Fruit fly (Drosophila melanogaster): ENCODE measurements around the gene CG15365.

Gene CG15365

DNA sequence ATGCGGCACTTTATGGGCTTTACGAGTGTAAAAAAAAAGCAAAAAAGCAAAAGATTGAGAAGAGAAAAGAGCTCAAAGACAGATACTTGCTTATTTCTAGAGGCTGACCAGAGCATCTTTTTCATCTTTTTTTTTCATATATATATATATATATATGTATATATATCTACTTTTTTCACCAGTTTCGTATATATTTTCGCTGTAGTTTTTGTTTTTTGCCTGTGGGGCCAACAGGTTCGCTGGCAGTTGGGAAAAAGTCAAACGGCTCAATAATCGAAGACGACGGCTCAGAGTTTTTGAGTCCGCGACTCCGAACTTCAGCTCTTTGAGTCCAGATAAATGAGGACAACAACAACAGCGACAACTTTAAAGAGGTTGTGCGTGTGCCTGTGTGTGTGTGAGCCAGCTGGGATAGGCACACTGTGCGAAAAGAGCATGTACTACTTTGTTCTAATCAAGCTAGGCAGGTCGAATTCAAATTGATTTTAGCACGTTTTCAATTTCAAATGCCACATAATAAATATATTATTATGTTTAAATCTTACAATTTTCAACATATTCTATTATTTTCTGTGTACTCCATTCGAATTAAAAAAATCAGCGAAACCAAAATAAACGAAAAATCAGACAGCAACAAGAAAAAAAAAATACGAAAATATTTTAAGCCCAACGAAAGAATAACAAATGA, 837 bp downstream of the CG15365 start:
- TF ChIP-seq Sin3A (optimal IDR thresholded peaks at IDR 0.05), result no peak
- TF ChIP-seq h (optimal IDR thresholded peaks at IDR 0.05), result no peak
- TF ChIP-seq psq (optimal IDR thresholded peaks at IDR 0.05), result no peak
- TF ChIP-seq Myc (optimal IDR thresholded peaks at IDR 0.05), result no peak
- TF ChIP-seq ttk (optimal IDR thresholded peaks at IDR 0.05), result no peak

dm6 chrX:9064029-9064428, 3.8 kb downstream of the CG15365 start:
- TF ChIP-seq insv (optimal IDR thresholded peaks at IDR 0.05), result no peak
- TF ChIP-seq Myc (optimal IDR thresholded peaks at IDR 0.05), result no peak

- TF ChIP-seq ttk (optimal IDR thresholded peaks at IDR 0.05), result no peak
- no peak for TF ChIP-seq h (optimal IDR thresholded peaks at IDR 0.05)
- TF ChIP-seq psq (optimal IDR thresholded peaks at IDR 0.05), result no peak
- TF ChIP-seq insv (optimal IDR thresholded peaks at IDR 0.05), result no peak
- TF ChIP-seq Myc (optimal IDR thresholded peaks at IDR 0.05), result no peak
- no peak for TF ChIP-seq Sin3A (optimal IDR thresholded peaks at IDR 0.05)
Observed at dm6 chrX:9063425-9063824, 4.4 kb downstream of the CG15365 start.

- no peak for TF ChIP-seq h (optimal IDR thresholded peaks at IDR 0.05)
- TF ChIP-seq Sin3A (optimal IDR thresholded peaks at IDR 0.05), result no peak
- no peak for TF ChIP-seq ttk (optimal IDR thresholded peaks at IDR 0.05)
- TF ChIP-seq Myc (optimal IDR thresholded peaks at IDR 0.05), result no peak
- no peak for TF ChIP-seq insv (optimal IDR thresholded peaks at IDR 0.05)
- no peak for TF ChIP-seq psq (optimal IDR thresholded peaks at IDR 0.05)
Observed at dm6 chrX:9062665-9063064, 5.1 kb downstream of the CG15365 start.

- TF ChIP-seq psq (optimal IDR thresholded peaks at IDR 0.05), result no peak
- no peak for TF ChIP-seq insv (optimal IDR thresholded peaks at IDR 0.05)
- no peak for TF ChIP-seq Myc (optimal IDR thresholded peaks at IDR 0.05)
- TF ChIP-seq h (optimal IDR thresholded peaks at IDR 0.05), result no peak
- no peak for TF ChIP-seq Sin3A (optimal IDR thresholded peaks at IDR 0.05)
- no peak for TF ChIP-seq ttk (optimal IDR thresholded peaks at IDR 0.05)
Observed at dm6 chrX:9061299-9061698, 6.5 kb downstream of the CG15365 start.

- TF ChIP-seq ttk (optimal IDR thresholded peaks at IDR 0.05), result no peak
- TF ChIP-seq h (optimal IDR thresholded peaks at IDR 0.05), result no peak
- no peak for TF ChIP-seq Myc (optimal IDR thresholded peaks at IDR 0.05)
Observed at dm6 chrX:9060078-9060477, 7.7 kb downstream of the CG15365 start.

dm6 chrX:9048941-9049340, 18.8 kb downstream of the CG15365 start:
- no peak for TF ChIP-seq insv (optimal IDR thresholded peaks at IDR 0.05)
- TF ChIP-seq psq (optimal IDR thresholded peaks at IDR 0.05), result no peak
- no peak for TF ChIP-seq h (optimal IDR thresholded peaks at IDR 0.05)
- no peak for TF ChIP-seq Myc (optimal IDR thresholded peaks at IDR 0.05)
- no peak for TF ChIP-seq ttk (optimal IDR thresholded peaks at IDR 0.05)
- TF ChIP-seq Sin3A (optimal IDR thresholded peaks at IDR 0.05), result no peak

dm6 chrX:9048385-9048750, 19.4 kb downstream of the CG15365 start:
- TF ChIP-seq ttk (optimal IDR thresholded peaks at IDR 0.05), result no peak
- TF ChIP-seq Myc (optimal IDR thresholded peaks at IDR 0.05), result no peak
- no peak for TF ChIP-seq h (optimal IDR thresholded peaks at IDR 0.05)
- TF ChIP-seq psq (optimal IDR thresholded peaks at IDR 0.05), result no peak
- TF ChIP-seq Sin3A (optimal IDR thresholded peaks at IDR 0.05), result no peak
- no peak for TF ChIP-seq insv (optimal IDR thresholded peaks at IDR 0.05)

DNA sequence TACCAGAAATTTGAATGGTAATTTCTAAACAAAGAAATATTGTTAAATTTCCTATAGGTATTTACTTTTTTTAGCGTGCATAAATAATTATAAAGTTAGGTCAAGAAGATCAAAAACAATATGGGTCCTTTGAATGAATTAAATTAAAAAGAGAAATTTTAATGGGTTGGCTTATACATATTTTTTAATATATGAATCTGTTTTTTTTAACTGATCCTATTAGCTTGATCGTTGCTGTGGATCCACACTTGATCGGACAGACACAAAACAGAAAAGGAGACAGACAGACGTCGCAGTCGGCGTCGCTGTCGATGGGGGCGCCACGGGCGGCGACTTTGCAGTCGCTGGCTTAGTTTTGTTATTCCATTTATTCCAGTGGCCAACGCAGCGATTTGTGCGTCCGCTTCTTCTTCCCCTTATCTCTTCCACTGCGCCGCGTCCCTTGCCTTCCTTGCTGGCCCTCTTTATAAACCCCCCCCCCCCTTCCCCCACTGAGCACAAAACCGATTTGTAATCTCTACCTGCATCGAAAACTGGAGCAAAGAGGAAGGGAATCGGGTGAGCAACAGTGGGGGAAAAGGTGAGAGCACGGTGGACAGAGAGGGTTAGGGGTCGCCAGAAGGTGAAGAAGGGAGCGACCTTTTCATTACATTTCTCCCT, 19.9 kb downstream of the CG15365 start:
- TF ChIP-seq Sin3A (optimal IDR thresholded peaks at IDR 0.05), result no peak
- no peak for TF ChIP-seq psq (optimal IDR thresholded peaks at IDR 0.05)
- no peak for TF ChIP-seq Myc (optimal IDR thresholded peaks at IDR 0.05)
- TF ChIP-seq insv (optimal IDR thresholded peaks at IDR 0.05), result no peak
- TF ChIP-seq h (optimal IDR thresholded peaks at IDR 0.05), result no peak
- TF ChIP-seq ttk (optimal IDR thresholded peaks at IDR 0.05), result no peak

dm6 chrX:9046986-9047385, 20.8 kb downstream of the CG15365 start:
- TF ChIP-seq insv (optimal IDR thresholded peaks at IDR 0.05) (no peak), psq (optimal IDR thresholded peaks at IDR 0.05) (no peak), ttk (optimal IDR thresholded peaks at IDR 0.05) (no peak), Myc (optimal IDR thresholded peaks at IDR 0.05) (no peak), h (optimal IDR thresholded peaks at IDR 0.05) (no peak), Sin3A (optimal IDR thresholded peaks at IDR 0.05) (no peak)

dm6 chrX:9046383-9046941, 21.3 kb downstream of the CG15365 start:
- no peak for TF ChIP-seq h (optimal IDR thresholded peaks at IDR 0.05)
- no peak for TF ChIP-seq Sin3A (optimal IDR thresholded peaks at IDR 0.05)
- TF ChIP-seq Myc (optimal IDR thresholded peaks at IDR 0.05), result no peak
- no peak for TF ChIP-seq psq (optimal IDR thresholded peaks at IDR 0.05)

DNA sequence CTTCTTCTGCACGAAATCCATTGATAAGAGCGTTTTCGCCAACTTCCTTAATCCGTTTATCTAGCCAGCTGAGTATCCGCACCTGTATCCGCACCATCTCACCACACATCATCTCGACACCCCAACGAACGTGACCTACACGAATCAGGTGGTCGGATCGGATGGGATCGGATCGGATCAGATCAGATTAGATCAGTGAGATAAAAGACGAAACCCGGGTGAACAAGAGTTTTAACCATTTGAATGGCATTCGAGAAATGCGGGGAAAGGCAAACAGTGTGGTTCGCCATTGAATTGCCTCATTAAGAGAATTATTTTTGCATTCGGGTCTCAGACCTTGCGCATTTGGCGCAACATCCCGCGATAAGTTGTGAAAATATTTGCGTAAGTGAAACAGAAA, 22.9 kb downstream of the CG15365 start:
- no peak for TF ChIP-seq h (optimal IDR thresholded peaks at IDR 0.05)
- no peak for TF ChIP-seq Myc (optimal IDR thresholded peaks at IDR 0.05)
- no peak for TF ChIP-seq psq (optimal IDR thresholded peaks at IDR 0.05)
- no peak for TF ChIP-seq ttk (optimal IDR thresholded peaks at IDR 0.05)
- TF ChIP-seq insv (optimal IDR thresholded peaks at IDR 0.05), result no peak
- no peak for TF ChIP-seq Sin3A (optimal IDR thresholded peaks at IDR 0.05)

All from Kc167 (cell line).